Fruit fly (Drosophila melanogaster) whole organism, embryonic: Measurements from ENCODE around the gene Klp68D.

ENCODE experiments used
- Abd-B ChIP-seq: fragments of 200-800 bp; sonication (Bioruptor generic); optimal IDR thresholded peaks from 2 replicates; lab custom pipeline; 2018; ENCODE audit warnings: missing biosample characterization, mild to moderate bottlenecking, missing genetic modification characterization, moderate library complexity
- CG1024 ChIP-seq: fragments of 200-800 bp; sonication (Bioruptor generic); IDR thresholded peaks from 2 replicates; pipeline ENCODE4 v1.3.6; 2022; ENCODE audit warnings: missing biosample characterization, missing genetic modification characterization
- CG10979 ChIP-seq: fragments of 200-800 bp; sonication (Bioruptor generic); optimal IDR thresholded peaks from 2 replicates; lab custom pipeline; 2018; ENCODE audit warnings: missing biosample characterization, mild to moderate bottlenecking, missing genetic modification characterization, moderate library complexity
- CG11456 ChIP-seq: fragments of 200-800 bp; sonication (Bioruptor generic); IDR thresholded peaks from 3 replicates; pipeline ENCODE4 v1.3.6; 2022; ENCODE audit warnings: missing biosample characterization, missing genetic modification characterization
- CG11696 ChIP-seq: fragments of 200-800 bp; sonication (Bioruptor generic); IDR thresholded peaks from 2 replicates; pipeline ENCODE4 v1.3.6; 2022; ENCODE audit warnings: missing biosample characterization, missing genetic modification characterization
- CG12236 ChIP-seq: fragments of 200-800 bp; sonication (Bioruptor generic); optimal IDR thresholded peaks from 2 replicates; lab custom pipeline; 2016; ENCODE audit warnings: missing biosample characterization, missing genetic modification characterization
- CG14667 ChIP-seq: fragments of 200-800 bp; sonication (Bioruptor generic); IDR thresholded peaks from 2 replicates; pipeline ENCODE4 v1.3.6; 2022; ENCODE audit warnings: missing biosample characterization, missing genetic modification characterization
- CG1602 ChIP-seq: fragments of 200-800 bp; sonication (Bioruptor generic); optimal IDR thresholded peaks from 3 replicates; lab custom pipeline; 2016; ENCODE audit warnings: missing biosample characterization, missing genetic modification characterization
- CG17385 ChIP-seq: fragments of 200-800 bp; sonication (Bioruptor generic); optimal IDR thresholded peaks from 3 replicates; lab custom pipeline; 2018; ENCODE audit warnings: missing biosample characterization, mild to moderate bottlenecking, missing genetic modification characterization
- CG1832 ChIP-seq: fragments of 200-800 bp; sonication (Bioruptor generic); optimal IDR thresholded peaks from 2 replicates; lab custom pipeline; 2017; ENCODE audit warnings: missing biosample characterization, mild to moderate bottlenecking, missing genetic modification characterization, inconsistent platforms
- CG2202 ChIP-seq: fragments of 200-800 bp; sonication (Bioruptor generic); optimal IDR thresholded peaks from 2 replicates; lab custom pipeline; 2018; ENCODE audit warnings: missing biosample characterization, mild to moderate bottlenecking, missing genetic modification characterization
- CG2889 ChIP-seq: fragments of 200-800 bp; sonication (Bioruptor generic); IDR thresholded peaks from 3 replicates; pipeline ENCODE4 v1.3.6; 2022; ENCODE audit warnings: missing biosample characterization, missing genetic modification characterization
- CG32767 ChIP-seq: fragments of 200-800 bp; sonication (Bioruptor generic); IDR thresholded peaks from 2 replicates; pipeline ENCODE4 v1.3.6; 2022; ENCODE audit warnings: missing biosample characterization, missing genetic modification characterization
- CG4424 ChIP-seq: fragments of 200-800 bp; sonication (Bioruptor generic); optimal IDR thresholded peaks from 3 replicates; lab custom pipeline; 2016; ENCODE audit warnings: missing biosample characterization, missing genetic modification characterization
- CG5245 ChIP-seq: fragments of 200-800 bp; sonication (Bioruptor generic); optimal IDR thresholded peaks from 3 replicates; lab custom pipeline; 2016; ENCODE audit warnings: missing biosample characterization, missing genetic modification characterization
- CG9817 ChIP-seq: fragments of 200-800 bp; sonication (Bioruptor generic); optimal IDR thresholded peaks from 2 replicates; lab custom pipeline; 2018; ENCODE audit warnings: missing biosample characterization, mild to moderate bottlenecking, missing genetic modification characterization, moderate library complexity
- CG9876 ChIP-seq: fragments of 200-800 bp; sonication (Bioruptor generic); optimal IDR thresholded peaks from 2 replicates; lab custom pipeline; 2016; ENCODE audit warnings: missing biosample characterization, missing genetic modification characterization
- Dip3 ChIP-seq: fragments of 200-800 bp; sonication (Bioruptor generic); optimal IDR thresholded peaks from 3 replicates; lab custom pipeline; 2016; ENCODE audit warnings: missing biosample characterization, missing genetic modification characterization
- Doc2 ChIP-seq: fragments of 200-800 bp; sonication (Bioruptor generic); IDR thresholded peaks from 2 replicates; pipeline ENCODE4 v1.3.6; 2022; ENCODE audit warnings: missing biosample characterization, missing genetic modification characterization
- Ets65A ChIP-seq: fragments of 200-800 bp; sonication (Bioruptor generic); peaks from one replicate; lab custom pipeline; 2016; ENCODE audit warnings: missing biosample characterization, missing genetic modification characterization
- GATAe ChIP-seq: fragments of 200-800 bp; sonication (Bioruptor generic); conservative IDR thresholded peaks from 2 replicates; pipeline ENCODE4 v1.3.6; 2022; ENCODE audit warnings: missing biosample characterization, missing genetic modification characterization
- HLH3B ChIP-seq: fragments of 200-800 bp; sonication (Bioruptor generic); IDR thresholded peaks from 2 replicates; pipeline ENCODE4 v1.3.6; 2022; ENCODE audit warnings: missing biosample characterization, missing genetic modification characterization
- Kr ChIP-seq: fragments of 200-800 bp; sonication (Bioruptor generic); optimal IDR thresholded peaks from 2 replicates; lab custom pipeline; 2017; ENCODE audit warnings: missing biosample characterization, mild to moderate bottlenecking, missing genetic modification characterization
- MBD-R2 ChIP-seq: fragments of 200-800 bp; sonication (Bioruptor generic); IDR thresholded peaks from 2 replicates; pipeline ENCODE4 v1.3.6; 2022; ENCODE audit warnings: missing biosample characterization, missing genetic modification characterization
- Ptx1 ChIP-seq: fragments of 200-800 bp; sonication (Bioruptor generic); IDR thresholded peaks from 2 replicates; pipeline ENCODE4 v1.3.6; 2022; ENCODE audit warnings: missing biosample characterization, missing genetic modification characterization
- Taf1 ChIP-seq: fragments of 200-800 bp; sonication (Bioruptor generic); IDR thresholded peaks from 2 replicates; pipeline ENCODE4 v1.3.6; 2022; ENCODE audit warnings: missing biosample characterization, missing genetic modification characterization
- Trl ChIP-seq, 3 experiments: fragments of >200 bp in 2 of 3; fragments of 200-800 bp in 1 of 3; sonication (Bioruptor generic) in 1 of 3; optimal IDR thresholded peaks; 2 replicates in 1 of 3; 3 replicates in 2 of 3; lab custom pipeline; 2016 to 2017; ENCODE audit warnings: missing biosample characterization in 1 of 3, missing genetic modification characterization in 1 of 3
- ase ChIP-seq: fragments of 200-800 bp; sonication (Bioruptor generic); IDR thresholded peaks from 3 replicates; pipeline ENCODE4 v1.3.6; 2022; ENCODE audit warnings: missing biosample characterization, missing genetic modification characterization
- bbx ChIP-seq: fragments of 200-800 bp; sonication (Bioruptor generic); IDR thresholded peaks from 2 replicates; pipeline ENCODE4 v1.3.6; 2022; ENCODE audit warnings: missing biosample characterization, missing genetic modification characterization; ENCODE audit not compliant: partially characterized antibody
- cad ChIP-seq: fragments of >200 bp; optimal IDR thresholded peaks from 2 replicates; lab custom pipeline; 2017; ENCODE audit warnings: missing biosample characterization, missing genetic modification characterization
- croc ChIP-seq: fragments of 200-800 bp; sonication (Bioruptor generic); conservative IDR thresholded peaks from 3 replicates; pipeline ENCODE4 v1.3.6; 2022; ENCODE audit warnings: missing biosample characterization, missing genetic modification characterization
- da ChIP-seq: fragments of 200-800 bp; sonication (Bioruptor generic); optimal IDR thresholded peaks from 2 replicates; lab custom pipeline; 2016; ENCODE audit warnings: missing biosample characterization, missing genetic modification characterization
- dan ChIP-seq: fragments of 200-800 bp; sonication (Bioruptor generic); IDR thresholded peaks from 2 replicates; pipeline ENCODE4 v1.3.6; 2022; ENCODE audit warnings: missing biosample characterization, missing genetic modification characterization
- dmrt99B ChIP-seq: fragments of 200-800 bp; sonication (Bioruptor generic); optimal IDR thresholded peaks from 2 replicates; lab custom pipeline; 2018; ENCODE audit warnings: missing biosample characterization, mild to moderate bottlenecking, missing genetic modification characterization, moderate library complexity
- exex ChIP-seq: fragments of 200-800 bp; sonication (Bioruptor generic); optimal IDR thresholded peaks from 4 replicates; lab custom pipeline; 2018; ENCODE audit warnings: missing biosample characterization, mild to moderate bottlenecking, missing genetic modification characterization, moderate library complexity
- eyg ChIP-seq: fragments of 200-800 bp; sonication (Bioruptor generic); optimal IDR thresholded peaks from 3 replicates; lab custom pipeline; 2016; ENCODE audit warnings: missing biosample characterization, missing genetic modification characterization
- fd64A ChIP-seq: fragments of 200-800 bp; sonication (Bioruptor generic); optimal IDR thresholded peaks from 3 replicates; lab custom pipeline; 2018; ENCODE audit warnings: missing biosample characterization, mild to moderate bottlenecking, missing genetic modification characterization
- fd96Cb ChIP-seq: fragments of 200-800 bp; sonication (Bioruptor generic); optimal IDR thresholded peaks from 2 replicates; lab custom pipeline; 2018; ENCODE audit warnings: missing biosample characterization, mild to moderate bottlenecking, missing genetic modification characterization, moderate library complexity
- gro ChIP-seq: fragments of 200-800 bp; sonication (Bioruptor generic); optimal IDR thresholded peaks from 2 replicates; lab custom pipeline; 2016; ENCODE audit warnings: missing biosample characterization, missing genetic modification characterization
- hb ChIP-seq: fragments of 200-800 bp; sonication (Bioruptor generic); IDR thresholded peaks from 3 replicates; pipeline ENCODE4 v1.3.6; 2022; ENCODE audit warnings: missing biosample characterization, missing genetic modification characterization; ENCODE audit not compliant: partially characterized antibody
- lmd ChIP-seq: fragments of 200-800 bp; sonication (Bioruptor generic); IDR thresholded peaks from 2 replicates; pipeline ENCODE4 v1.3.6; 2022; ENCODE audit warnings: missing biosample characterization, missing genetic modification characterization
- nerfin-1 ChIP-seq: fragments of 200-800 bp; sonication (Bioruptor generic); optimal IDR thresholded peaks from 3 replicates; lab custom pipeline; 2019; ENCODE audit warnings: missing biosample characterization, mild to moderate bottlenecking, missing genetic modification characterization, moderate library complexity
- oc ChIP-seq: fragments of 200-800 bp; sonication (Bioruptor generic); optimal IDR thresholded peaks from 2 replicates; lab custom pipeline; 2018; ENCODE audit warnings: missing biosample characterization, mild to moderate bottlenecking, missing genetic modification characterization, moderate library complexity
- odd ChIP-seq: fragments of 200-800 bp; sonication (Bioruptor generic); optimal IDR thresholded peaks from 2 replicates; lab custom pipeline; 2017; ENCODE audit warnings: missing biosample characterization, mild to moderate bottlenecking, missing genetic modification characterization
- phol ChIP-seq: fragments of 200-800 bp; sonication (Bioruptor generic); optimal IDR thresholded peaks from 3 replicates; lab custom pipeline; 2018; ENCODE audit warnings: missing biosample characterization, mild to moderate bottlenecking, missing genetic modification characterization, moderate library complexity
- sd ChIP-seq: fragments of 200-800 bp; sonication (Bioruptor generic); optimal IDR thresholded peaks from 3 replicates; lab custom pipeline; 2018; ENCODE audit warnings: missing biosample characterization, mild to moderate bottlenecking, missing genetic modification characterization, moderate library complexity
- tap ChIP-seq: fragments of 200-800 bp; optimal IDR thresholded peaks from 3 replicates; lab custom pipeline; 2019; ENCODE audit warnings: missing biosample characterization, mild to moderate bottlenecking, missing genetic modification characterization, moderate library complexity
- tll ChIP-seq, 2 experiments: fragments of 200-800 bp in 1 of 2; fragments of >200 bp in 1 of 2; sonication (Bioruptor generic) in 1 of 2; optimal IDR thresholded peaks; 2 replicates each; lab custom pipeline; 2017 to 2019; ENCODE audit warnings: missing biosample characterization in 2 of 2, missing genetic modification characterization in 2 of 2, mild to moderate bottlenecking in 1 of 2, moderate library complexity in 1 of 2
- trh ChIP-seq: fragments of 200-800 bp; sonication (Bioruptor generic); optimal IDR thresholded peaks from 2 replicates; lab custom pipeline; 2016; ENCODE audit warnings: missing biosample characterization, missing genetic modification characterization
- wor ChIP-seq: fragments of 200-800 bp; sonication (Bioruptor generic); IDR thresholded peaks from 2 replicates; pipeline ENCODE4 v1.3.6; 2022; ENCODE audit warnings: missing biosample characterization, missing genetic modification characterization
- zfh2 ChIP-seq: fragments of 200-800 bp; sonication (Bioruptor generic); optimal IDR thresholded peaks from 2 replicates; lab custom pipeline; 2016; ENCODE audit warnings: missing biosample characterization, missing genetic modification characterization

Klp68D gene

DNA sequence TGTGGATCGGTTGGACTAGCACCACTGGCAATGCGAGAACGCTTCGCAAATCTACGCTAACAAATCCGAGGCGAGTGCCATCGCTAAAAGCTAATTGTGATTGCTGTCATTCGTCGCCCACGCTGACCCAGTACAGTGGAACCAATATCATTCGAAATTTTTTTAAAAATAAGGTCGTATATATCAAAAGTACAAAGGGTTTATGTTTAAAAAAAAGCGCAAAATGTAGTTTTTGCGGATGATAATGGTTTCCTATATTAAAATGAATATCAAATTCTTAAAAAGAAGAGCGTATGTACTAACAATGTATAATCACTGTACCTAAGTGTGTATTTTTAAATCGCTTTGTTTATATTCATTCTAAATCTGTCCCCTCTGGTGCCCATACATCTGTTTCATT lies 10.1 kb upstream of the Klp68D start (continued):
- TF ChIP-seq eyg (GFP tag; lab: Kevin White, UChicago) (no peak), gro (GFP tag; lab: Kevin White, UChicago) (no peak), CG1024 (GFP tag; lab: Robert Waterston, UW) (no peak), Dip3 (GFP tag; lab: Kevin White, UChicago) (peak; percentile 18), CG9817 (tag; lab: Kevin White, UChicago) (peak; percentile 58), oc (tag; lab: Kevin White, UChicago) (no peak), CG9876 (GFP tag; lab: Kevin White, UChicago) (no peak), ase (no peak), CG4424 (GFP tag; lab: Kevin White, UChicago) (peak; percentile 1), Ets65A (GFP tag; lab: Kevin White, UChicago) (no peak), trh (GFP tag; lab: Kevin White, UChicago) (no peak), CG12236 (no peak), fd96Cb (peak; percentile 25), lmd (GFP tag; lab: Robert Waterston, UW) (peak; percentile 60; the same call in 1 of the 2 replicates), CG14667 (GFP tag; lab: Robert Waterston, UW) (no peak), tap (tag; lab: Kevin White, UChicago) (no peak), CG1602 (GFP tag; lab: Kevin White, UChicago) (no peak), croc (GFP tag; lab: Robert Waterston, UW) (no peak), cad (GFP tag; lab: Kevin White, UChicago) (no peak), Trl (optimal IDR thresholded peaks at IDR 0.05; lab: Kevin White, UChicago) (no peak), Trl (GFP tag; optimal IDR thresholded peaks at IDR 0.05; lab: Kevin White, UChicago) (no peak), fd64A (GFP tag; lab: Kevin White, UChicago) (no peak), CG2202 (tag; lab: Kevin White, UChicago) (no peak), sd (no peak), Abd-B (GFP tag; lab: Kevin White, UChicago) (no peak), Ptx1 (GFP tag; lab: Robert Waterston, UW) (peak; percentile 64), wor (0 out of 2 replicates have a peak, but pooled peaks have one; percentile 28), zfh2 (GFP tag; lab: Kevin White, UChicago) (peak; percentile 15), CG5245 (GFP tag; lab: Kevin White, UChicago) (peak; percentile 8), GATAe (GFP tag; lab: Robert Waterston, UW) (no peak), CG10979 (tag; lab: Kevin White, UChicago) (no peak), odd (GFP tag; lab: Kevin White, UChicago) (no peak), CG11456 (peak; percentile 49; the same call in 2 of the 3 replicates), nerfin-1 (tag; lab: Kevin White, UChicago) (no peak), tll (GFP tag; optimal IDR thresholded peaks at IDR 0.05; lab: Kevin White, UChicago) (no peak), CG11696 (GFP tag; lab: Robert Waterston, UW) (no peak), CG17385 (no peak), phol (peak; percentile 33), hb (GFP tag; lab: Robert Waterston, UW) (no peak), dmrt99B (tag; lab: Kevin White, UChicago) (no peak), da (GFP tag; lab: Kevin White, UChicago) (no peak), Kr (GFP tag; lab: Kevin White, UChicago) (no peak), Taf1 (GFP tag; lab: Robert Waterston, UW) (0 out of 2 replicates have a peak, but pooled peaks have one; percentile 15), bbx (GFP tag; lab: Robert Waterston, UW) (no peak), dan (GFP tag; lab: Robert Waterston, UW) (no peak), CG32767 (GFP tag; lab: Robert Waterston, UW) (peak; percentile 47; the same call in 1 of the 2 replicates), HLH3B (GFP tag; lab: Robert Waterston, UW) (peak; percentile 57), MBD-R2 (GFP tag; lab: Robert Waterston, UW) (peak; percentile 24; the same call in 1 of the 2 replicates), exex (tag; lab: Kevin White, UChicago) (no peak), Doc2 (no peak), CG2889 (GFP tag; lab: Robert Waterston, UW) (0 out of 3 replicates have a peak, but pooled peaks have one; percentile 7), CG1832 (GFP tag; lab: Kevin White, UChicago) (no peak)
